Worm (Caenorhabditis elegans) whole organism, L1 larva: ENCODE measurements around the gene ras-2.
"Not testable (repeated sequence)": the region's sequence is repeated elsewhere in the genome, so short reads cannot be mapped to it uniquely, and the experiment has no call there.

Experiments
- ama-1 ChIP-seq: fragments of 150-350 bp; optimal IDR thresholded peaks from 2 replicates; lab custom pipeline; 2014
- elt-2 ChIP-seq: sonication (generic microtip); optimal IDR thresholded peaks from 2 replicates; lab custom pipeline; 2016; ENCODE audit warnings: missing genetic modification characterization, mild to moderate bottlenecking, inconsistent platforms, missing compliant biosample characterization, missing genetic modification reagents
- elt-3 ChIP-seq, 6 experiments: fragments of 150-350 bp in 1 of 6; sonication (generic microtip); optimal IDR thresholded peaks; 2 replicates each; lab custom pipeline; 2017 to 2018; ENCODE audit warnings: missing biosample characterization in 6 of 6, missing genetic modification characterization in 6 of 6, inconsistent platforms in 1 of 6
- lin-39 ChIP-seq: fragments of 150-350 bp; optimal IDR thresholded peaks from 2 replicates; lab custom pipeline; 2014; ENCODE audit warnings: missing biosample characterization, missing genetic modification reagents, missing genetic modification characterization
- mdl-1 ChIP-seq, 2 experiments: fragments of 150-350 bp; optimal IDR thresholded peaks; 2 replicates each; lab custom pipeline; 2014 to 2017; ENCODE audit warnings: missing biosample characterization in 2 of 2, missing genetic modification characterization in 2 of 2, inconsistent platforms in 1 of 2
- nhr-77 ChIP-seq: fragments of 150-350 bp; optimal IDR thresholded peaks from 2 replicates; lab custom pipeline; 2014; ENCODE audit warnings: missing biosample characterization, missing genetic modification characterization
- skn-1 ChIP-seq: fragments of 150-350 bp; optimal IDR thresholded peaks from 2 replicates; lab custom pipeline; 2014; ENCODE audit warnings: missing biosample characterization, missing genetic modification characterization
- unc-130 ChIP-seq: fragments of 150-350 bp; optimal IDR thresholded peaks from 2 replicates; lab custom pipeline; 2017; ENCODE audit warnings: missing biosample characterization, missing genetic modification characterization, inconsistent platforms

ce11 chrIII:4781937-4782576 is 42.2 kb upstream of the ras-2 start, which contains the start of the genes gex-5 and C38D4.10:
- TF ChIP-seq ama-1 (lab: Kevin White, UChicago); nhr-77 (tag; lab: Kevin White, UChicago); elt-3 (tag; optimal IDR thresholded peaks at IDR 0.05; lab: Kevin White, UChicago); unc-130; elt-2; skn-1 (tag; lab: Kevin White, UChicago); mdl-1 (tag; optimal IDR thresholded peaks at IDR 0.05; lab: Kevin White, UChicago); lin-39: not testable (repeated sequence)
